Worm (Caenorhabditis elegans) whole organism, L2 larva: ENCODE results near the gene aldo-2.

Source experiments
- C34F6.9 ChIP-seq: fragments of 150-350 bp; optimal IDR thresholded peaks from 2 replicates; lab custom pipeline; 2014; ENCODE audit warnings: missing biosample characterization, missing genetic modification characterization
- F13H6.1 ChIP-seq: sonication (generic microtip); optimal IDR thresholded peaks from 2 replicates; lab custom pipeline; 2016; ENCODE audit warnings: missing genetic modification characterization, missing compliant biosample characterization
- R02D3.7 ChIP-seq: fragments of 150-350 bp; optimal IDR thresholded peaks from 2 replicates; lab custom pipeline; 2014; ENCODE audit warnings: missing biosample characterization, missing genetic modification characterization
- Y55F3AM.14 ChIP-seq: fragments of 200-800 bp; sonication (Bioruptor generic); optimal IDR thresholded peaks from 2 replicates; lab custom pipeline; 2018; ENCODE audit warnings: mild to moderate bottlenecking, missing genetic modification characterization, missing compliant biosample characterization
- ZK546.5 ChIP-seq: sonication (generic microtip); optimal IDR thresholded peaks from 2 replicates; lab custom pipeline; 2017; ENCODE audit warnings: missing biosample characterization, missing genetic modification characterization
- alr-1 ChIP-seq: fragments of 150-350 bp; optimal IDR thresholded peaks from 2 replicates; lab custom pipeline; 2014; ENCODE audit warnings: missing biosample characterization, missing genetic modification characterization
- aly-2 ChIP-seq: fragments of 150-350 bp; optimal IDR thresholded peaks from 2 replicates; lab custom pipeline; 2014; ENCODE audit warnings: missing biosample characterization, missing genetic modification characterization
- ama-1 ChIP-seq: fragments of 150-350 bp; optimal IDR thresholded peaks from 2 replicates; lab custom pipeline; 2018; ENCODE audit warnings: inconsistent platforms
- blmp-1 ChIP-seq: sonication (generic microtip); optimal IDR thresholded peaks from 2 replicates; lab custom pipeline; 2017; ENCODE audit warnings: missing genetic modification characterization, mild to moderate bottlenecking, missing compliant biosample characterization, antibody characterized with exemption, moderate library complexity; ENCODE audit not compliant: insufficient read depth
- ceh-16 ChIP-seq: fragments of 150-350 bp; optimal IDR thresholded peaks from 2 replicates; lab custom pipeline; 2014; ENCODE audit warnings: missing biosample characterization, missing genetic modification characterization
- crh-2 ChIP-seq: sonication (generic microtip); optimal IDR thresholded peaks from 2 replicates; lab custom pipeline; 2017; ENCODE audit warnings: missing biosample characterization, missing genetic modification characterization
- dmd-4 ChIP-seq: sonication (generic microtip); optimal IDR thresholded peaks from 2 replicates; lab custom pipeline; 2017; ENCODE audit warnings: missing biosample characterization, missing genetic modification characterization
- egl-27 ChIP-seq: sonication (generic microtip); optimal IDR thresholded peaks from 3 replicates; lab custom pipeline; 2017; ENCODE audit warnings: missing biosample characterization, missing genetic modification reagents, missing genetic modification characterization
- elt-3 ChIP-seq: sonication (generic microtip); optimal IDR thresholded peaks from 2 replicates; lab custom pipeline; 2017; ENCODE audit warnings: missing biosample characterization, missing genetic modification characterization
- fos-1 ChIP-seq: fragments of 150-350 bp; optimal IDR thresholded peaks from 2 replicates; lab custom pipeline; 2014; ENCODE audit warnings: missing biosample characterization, missing genetic modification characterization
- gmeb-1 ChIP-seq: fragments of 150-350 bp; optimal IDR thresholded peaks from 2 replicates; lab custom pipeline; 2014; ENCODE audit warnings: missing biosample characterization, missing genetic modification characterization
- lin-11 ChIP-seq: fragments of 150-350 bp; sonication (generic microtip); optimal IDR thresholded peaks from 2 replicates; lab custom pipeline; 2014; ENCODE audit warnings: missing biosample characterization, missing genetic modification characterization, inconsistent platforms, mixed read lengths
- lin-13 ChIP-seq: fragments of 150-350 bp; optimal IDR thresholded peaks from 2 replicates; lab custom pipeline; 2014; ENCODE audit warnings: missing biosample characterization, missing genetic modification reagents, missing genetic modification characterization
- lin-39 ChIP-seq: fragments of 150-350 bp; optimal IDR thresholded peaks from 2 replicates; lab custom pipeline; 2014; ENCODE audit warnings: missing biosample characterization, missing genetic modification reagents, missing genetic modification characterization
- lsy-2 ChIP-seq, 2 experiments: fragments of 150-350 bp in 1 of 2; sonication (generic microtip) in 1 of 2; optimal IDR thresholded peaks; 2 replicates each; lab custom pipeline; 2014 to 2017; ENCODE audit warnings: missing biosample characterization in 2 of 2, missing genetic modification characterization in 2 of 2
- mab-5 ChIP-seq: fragments of 150-350 bp; optimal IDR thresholded peaks from 2 replicates; lab custom pipeline; 2014; ENCODE audit warnings: missing biosample characterization, missing genetic modification characterization
- mbf-1 ChIP-seq: sonication (generic microtip); optimal IDR thresholded peaks from 2 replicates; lab custom pipeline; 2017; ENCODE audit warnings: missing biosample characterization, missing genetic modification characterization
- mdl-1 ChIP-seq, 2 experiments: fragments of 150-350 bp in 1 of 2; sonication (generic microtip) in 1 of 2; optimal IDR thresholded peaks; 2 replicates each; lab custom pipeline; 2017; ENCODE audit warnings: missing biosample characterization in 2 of 2, missing genetic modification characterization in 2 of 2
- nhr-10 ChIP-seq: sonication (generic microtip); optimal IDR thresholded peaks from 2 replicates; lab custom pipeline; 2017; ENCODE audit warnings: missing biosample characterization, missing genetic modification characterization
- nhr-11 ChIP-seq: fragments of 150-350 bp; optimal IDR thresholded peaks from 2 replicates; lab custom pipeline; 2014; ENCODE audit warnings: missing biosample characterization, missing genetic modification characterization
- nhr-12 ChIP-seq: fragments of 150-350 bp; optimal IDR thresholded peaks from 2 replicates; lab custom pipeline; 2014; ENCODE audit warnings: missing biosample characterization, missing genetic modification characterization
- nhr-129 ChIP-seq: fragments of 150-350 bp; optimal IDR thresholded peaks from 2 replicates; lab custom pipeline; 2014; ENCODE audit warnings: missing biosample characterization, missing genetic modification characterization
- nhr-21 ChIP-seq: fragments of 150-350 bp; optimal IDR thresholded peaks from 2 replicates; lab custom pipeline; 2014; ENCODE audit warnings: missing biosample characterization, missing genetic modification characterization
- nhr-23 ChIP-seq: fragments of 150-350 bp; optimal IDR thresholded peaks from 2 replicates; lab custom pipeline; 2014; ENCODE audit warnings: missing biosample characterization, missing genetic modification reagents, missing genetic modification characterization
- nhr-237 ChIP-seq: fragments of 150-350 bp; optimal IDR thresholded peaks from 2 replicates; lab custom pipeline; 2014; ENCODE audit warnings: missing biosample characterization, missing genetic modification characterization
- nhr-25 ChIP-seq: fragments of 150-350 bp; sonication (generic microtip); optimal IDR thresholded peaks from 3 replicates; lab custom pipeline; 2014; ENCODE audit warnings: missing biosample characterization, missing genetic modification characterization
- nhr-6 ChIP-seq: fragments of 150-350 bp; optimal IDR thresholded peaks from 2 replicates; lab custom pipeline; 2014; ENCODE audit warnings: missing biosample characterization, missing genetic modification characterization
- peb-1 ChIP-seq: fragments of 150-350 bp; optimal IDR thresholded peaks from 2 replicates; lab custom pipeline; 2014; ENCODE audit warnings: missing biosample characterization, missing genetic modification characterization
- sem-4 ChIP-seq: fragments of 150-350 bp; optimal IDR thresholded peaks from 2 replicates; lab custom pipeline; 2014; ENCODE audit warnings: missing biosample characterization, missing genetic modification reagents, missing genetic modification characterization
- skn-1 ChIP-seq: sonication (generic microtip); optimal IDR thresholded peaks from 2 replicates; lab custom pipeline; 2017; ENCODE audit warnings: missing biosample characterization, missing genetic modification characterization
- sma-9 ChIP-seq, 2 experiments: fragments of 150-350 bp in 1 of 2; sonication (generic microtip) in 1 of 2; optimal IDR thresholded peaks; 2 replicates each; lab custom pipeline; 2014 to 2016; ENCODE audit warnings: missing genetic modification characterization in 2 of 2, mild to moderate bottlenecking in 1 of 2, missing biosample characterization in 1 of 2, missing compliant biosample characterization in 1 of 2, missing genetic modification reagents in 1 of 2, moderate library complexity in 1 of 2
- snpc-4 ChIP-seq: fragments of 150-350 bp; optimal IDR thresholded peaks from 2 replicates; lab custom pipeline; 2014; ENCODE audit warnings: missing biosample characterization, missing genetic modification characterization
- unc-39 ChIP-seq: fragments of 150-350 bp; optimal IDR thresholded peaks from 2 replicates; lab custom pipeline; 2014; ENCODE audit warnings: missing biosample characterization, missing genetic modification characterization
- unc-55 ChIP-seq: fragments of 150-350 bp; sonication (generic microtip); optimal IDR thresholded peaks from 3 replicates; lab custom pipeline; 2014; ENCODE audit warnings: missing biosample characterization, missing genetic modification reagents, missing genetic modification characterization
- unc-62 ChIP-seq: fragments of 150-350 bp; optimal IDR thresholded peaks from 2 replicates; lab custom pipeline; 2014; ENCODE audit warnings: missing biosample characterization, missing genetic modification reagents, missing genetic modification characterization
- zag-1 ChIP-seq: fragments of 150-350 bp; optimal IDR thresholded peaks from 2 replicates; lab custom pipeline; 2014; ENCODE audit warnings: missing biosample characterization, missing genetic modification characterization
- ztf-1 ChIP-seq: fragments of 200-800 bp; sonication (Bioruptor generic); conservative IDR thresholded peaks from 2 replicates; pipeline ENCODE4 v1.3.6; 2022; ENCODE audit warnings: missing genetic modification characterization, missing compliant biosample characterization
- ztf-11 ChIP-seq: sonication (generic microtip); optimal IDR thresholded peaks from 2 replicates; lab custom pipeline; 2017; ENCODE audit warnings: missing biosample characterization, missing genetic modification characterization
- ztf-4 ChIP-seq: fragments of 150-350 bp; optimal IDR thresholded peaks from 2 replicates; lab custom pipeline; 2014; ENCODE audit warnings: missing biosample characterization, missing genetic modification characterization

Gene aldo-2

DNA sequence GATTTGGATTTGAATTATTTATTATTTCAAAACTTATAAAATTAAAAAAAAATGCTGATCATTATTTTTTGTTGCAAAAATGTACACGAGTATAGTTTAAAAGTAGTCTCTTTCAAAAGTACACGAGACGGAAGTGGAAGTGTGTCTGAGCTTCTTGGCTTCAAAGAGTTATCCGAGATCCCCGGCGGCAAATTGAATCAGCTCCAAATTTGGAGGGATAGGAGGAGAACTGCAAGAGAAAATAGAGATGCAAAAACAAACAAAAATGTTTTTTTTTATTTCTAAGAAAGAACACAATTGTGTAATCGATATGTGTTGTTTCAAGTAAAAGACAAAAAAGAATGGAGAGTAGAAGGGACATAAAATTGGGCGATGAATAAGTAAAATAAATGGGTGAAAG is 26.1 kb upstream of the aldo-2 start:
- TF ChIP-seq gmeb-1 (tag; lab: Kevin White, UChicago) (no peak), mbf-1 (no peak), skn-1 (tag; lab: Kevin White, UChicago) (no peak), snpc-4 (no peak), nhr-12 (tag; lab: Kevin White, UChicago) (no peak), peb-1 (tag; lab: Kevin White, UChicago) (no peak), nhr-10 (no peak), nhr-25 (tag; lab: Kevin White, UChicago) (no peak), ztf-11 (no peak), nhr-129 (tag; lab: Kevin White, UChicago) (no peak)

- TF ChIP-seq unc-39 (tag; lab: Kevin White, UChicago) (no peak), gmeb-1 (tag; lab: Kevin White, UChicago) (no peak), ceh-16 (tag; lab: Kevin White, UChicago) (no peak), fos-1 (tag; lab: Kevin White, UChicago) (peak; percentile 69), nhr-129 (tag; lab: Kevin White, UChicago) (peak; percentile 77)
Measured at ce11 chrIII:5900709-5901108, 24.3 kb upstream of the aldo-2 start.

- TF ChIP-seq lin-11 (tag; lab: Kevin White, UChicago) (no peak), R02D3.7 (tag; lab: Kevin White, UChicago) (no peak), lin-13 (GFP tag; lab: Kevin White, UChicago) (no peak), nhr-129 (tag; lab: Kevin White, UChicago) (peak; percentile 7), aly-2 (tag; lab: Kevin White, UChicago) (no peak), mbf-1 (no peak), lsy-2 (tag; optimal IDR thresholded peaks at IDR 0.05; lab: Kevin White, UChicago) (peak in 1 of 2 experiments; percentile 15), F13H6.1 (tag; lab: Kevin White, UChicago) (peak; percentile 12), ztf-1 (GFP tag; lab: Robert Waterston, UW) (no peak), nhr-25 (tag; lab: Kevin White, UChicago) (no peak), lin-39 (tag; lab: Kevin White, UChicago) (no peak), ztf-11 (no peak), nhr-10 (no peak), mdl-1 (tag; optimal IDR thresholded peaks at IDR 0.05; lab: Kevin White, UChicago) (no peak), ama-1 (no peak), nhr-11 (no peak), unc-55 (GFP tag; lab: Kevin White, UChicago) (peak; percentile 23), sem-4 (tag; lab: Kevin White, UChicago) (no peak), Y55F3AM.14 (GFP tag; lab: Kevin White, UChicago) (no peak), nhr-6 (tag; lab: Kevin White, UChicago) (no peak)
Measured at ce11 chrIII:5898631-5899030, 22.2 kb upstream of the aldo-2 start.

ce11 chrIII:5897468-5897867 is 21.0 kb upstream of the aldo-2 start:
- no peak for TF ChIP-seq dmd-4 (tag; lab: Kevin White, UChicago)
- no peak for TF ChIP-seq sma-9 (GFP tag; optimal IDR thresholded peaks at IDR 0.05; lab: Kevin White, UChicago)
- no peak for TF ChIP-seq sma-9 (tag; optimal IDR thresholded peaks at IDR 0.05; lab: Kevin White, UChicago)
- TF ChIP-seq snpc-4: no peak
- no peak for TF ChIP-seq blmp-1 (tag; lab: Kevin White, UChicago)
- no peak for TF ChIP-seq fos-1 (tag; lab: Kevin White, UChicago)
- peak in 1 of 2 experiments; percentile 9 for TF ChIP-seq lsy-2 (tag; optimal IDR thresholded peaks at IDR 0.05; lab: Kevin White, UChicago)
- TF ChIP-seq elt-3 (tag; lab: Kevin White, UChicago): no peak
- no peak for TF ChIP-seq nhr-25 (tag; lab: Kevin White, UChicago)
- TF ChIP-seq aly-2 (tag; lab: Kevin White, UChicago): no peak
- TF ChIP-seq ZK546.5 (tag; lab: Kevin White, UChicago): no peak
- TF ChIP-seq nhr-12 (tag; lab: Kevin White, UChicago): no peak
- TF ChIP-seq C34F6.9 (tag; lab: Kevin White, UChicago): peak; percentile 42
- no peak for TF ChIP-seq nhr-237 (tag; lab: Kevin White, UChicago)
- peak; percentile 61 for TF ChIP-seq Y55F3AM.14 (GFP tag; lab: Kevin White, UChicago)
- no peak for TF ChIP-seq mab-5 (tag; lab: Kevin White, UChicago)
- no peak for TF ChIP-seq unc-39 (tag; lab: Kevin White, UChicago)
- no peak for TF ChIP-seq zag-1 (tag; lab: Kevin White, UChicago)
- TF ChIP-seq crh-2 (tag; lab: Kevin White, UChicago): no peak
- TF ChIP-seq nhr-21 (tag; lab: Kevin White, UChicago): no peak
- TF ChIP-seq ceh-16 (tag; lab: Kevin White, UChicago): no peak
- TF ChIP-seq nhr-6 (tag; lab: Kevin White, UChicago): no peak
- no peak for TF ChIP-seq lin-39 (tag; lab: Kevin White, UChicago)
- no peak for TF ChIP-seq F13H6.1 (tag; lab: Kevin White, UChicago)
- TF ChIP-seq nhr-129 (tag; lab: Kevin White, UChicago): peak; percentile 17
- TF ChIP-seq nhr-10: no peak
- TF ChIP-seq egl-27 (tag; lab: Kevin White, UChicago): no peak
- TF ChIP-seq nhr-23 (tag; lab: Kevin White, UChicago): no peak
- no peak for TF ChIP-seq unc-62
- no peak for TF ChIP-seq sem-4 (tag; lab: Kevin White, UChicago)
- no peak for TF ChIP-seq nhr-11
- TF ChIP-seq ztf-11: no peak
- TF ChIP-seq skn-1 (tag; lab: Kevin White, UChicago): no peak
- no peak for TF ChIP-seq gmeb-1 (tag; lab: Kevin White, UChicago)
- no peak for TF ChIP-seq alr-1 (tag; lab: Kevin White, UChicago)
- no peak for TF ChIP-seq lin-13 (GFP tag; lab: Kevin White, UChicago)
- TF ChIP-seq unc-55 (GFP tag; lab: Kevin White, UChicago): peak; percentile 30
- TF ChIP-seq ztf-4 (tag; lab: Kevin White, UChicago): no peak
